Fruit fly (Drosophila melanogaster) whole organism, embryonic: ENCODE data around the gene CG6959.

Source experiments
- Abd-B ChIP-seq: fragments of 200-800 bp; sonication (Bioruptor generic); optimal IDR thresholded peaks from 2 replicates; lab custom pipeline; 2018; ENCODE audit warnings: missing biosample characterization, mild to moderate bottlenecking, missing genetic modification characterization, moderate library complexity
- Antp ChIP-seq: fragments of 200-800 bp; sonication (Bioruptor generic); optimal IDR thresholded peaks from 3 replicates; lab custom pipeline; 2016; ENCODE audit warnings: missing biosample characterization, missing genetic modification characterization
- Atf6 ChIP-seq: fragments of 200-800 bp; sonication (Bioruptor generic); IDR thresholded peaks from 2 replicates; pipeline ENCODE4 v1.3.6; 2022; ENCODE audit warnings: missing biosample characterization, missing genetic modification characterization
- Bgb ChIP-seq: fragments of 200-800 bp; sonication (Bioruptor generic); IDR thresholded peaks from 2 replicates; pipeline ENCODE4 v1.3.6; 2022; ENCODE audit warnings: missing biosample characterization, missing genetic modification characterization; ENCODE audit not compliant: partially characterized antibody
- C15 ChIP-seq: fragments of 200-800 bp; sonication (Bioruptor generic); IDR thresholded peaks from 3 replicates; pipeline ENCODE4 v1.3.6; 2022; ENCODE audit warnings: missing biosample characterization, missing genetic modification characterization
- CG11093 ChIP-seq: fragments of 200-800 bp; sonication (Bioruptor generic); IDR thresholded peaks from 3 replicates; pipeline ENCODE4 v1.3.6; 2022; ENCODE audit warnings: missing biosample characterization, missing genetic modification characterization
- CG12219 ChIP-seq: fragments of 200-800 bp; sonication (Bioruptor generic); optimal IDR thresholded peaks from 3 replicates; lab custom pipeline; 2018; ENCODE audit warnings: missing biosample characterization, mild to moderate bottlenecking, missing genetic modification characterization
- CG13424 ChIP-seq: fragments of 200-800 bp; sonication (Bioruptor generic); optimal IDR thresholded peaks from 2 replicates; lab custom pipeline; 2019; ENCODE audit warnings: missing biosample characterization, mild to moderate bottlenecking, missing genetic modification characterization, moderate library complexity
- CG14441 ChIP-seq: fragments of 200-800 bp; sonication (Bioruptor generic); IDR thresholded peaks from 2 replicates; pipeline ENCODE4 v1.3.6; 2022; ENCODE audit warnings: missing biosample characterization, missing genetic modification characterization
- CG14860 ChIP-seq: fragments of 200-800 bp; sonication (Bioruptor generic); IDR thresholded peaks from 3 replicates; pipeline ENCODE4 v1.3.6; 2022; ENCODE audit warnings: missing biosample characterization, missing genetic modification characterization; ENCODE audit not compliant: partially characterized antibody
- CG1602 ChIP-seq: fragments of 200-800 bp; sonication (Bioruptor generic); optimal IDR thresholded peaks from 3 replicates; lab custom pipeline; 2016; ENCODE audit warnings: missing biosample characterization, missing genetic modification characterization
- CG17359 ChIP-seq: fragments of 200-800 bp; sonication (Bioruptor generic); optimal IDR thresholded peaks from 3 replicates; lab custom pipeline; 2018; ENCODE audit warnings: missing biosample characterization, mild to moderate bottlenecking, missing genetic modification characterization, moderate library complexity
- CG17829 ChIP-seq: fragments of 200-800 bp; optimal IDR thresholded peaks from 2 replicates; lab custom pipeline; 2019; ENCODE audit warnings: missing biosample characterization, mild to moderate bottlenecking, missing genetic modification characterization, moderate library complexity
- CG18599 ChIP-seq: fragments of 200-800 bp; sonication (Bioruptor generic); optimal IDR thresholded peaks from 3 replicates; lab custom pipeline; 2017; ENCODE audit warnings: missing biosample characterization, missing genetic modification characterization, mild to moderate bottlenecking, moderate library complexity, missing genetic modification reagents
- CG2712 ChIP-seq: fragments of 200-800 bp; optimal IDR thresholded peaks from 3 replicates; lab custom pipeline; 2019; ENCODE audit warnings: missing biosample characterization, mild to moderate bottlenecking, missing genetic modification characterization, moderate library complexity
- CG30431 ChIP-seq: fragments of 200-800 bp; sonication (Bioruptor generic); optimal IDR thresholded peaks from 2 replicates; lab custom pipeline; 2017; ENCODE audit warnings: missing biosample characterization, missing genetic modification characterization
- CG31365 ChIP-seq: fragments of 200-800 bp; sonication (Bioruptor generic); optimal IDR thresholded peaks from 2 replicates; lab custom pipeline; 2018; ENCODE audit warnings: missing biosample characterization, mild to moderate bottlenecking, missing genetic modification characterization
- CG6854 ChIP-seq: fragments of 200-800 bp; sonication (Bioruptor generic); optimal IDR thresholded peaks from 3 replicates; lab custom pipeline; 2017; ENCODE audit warnings: missing biosample characterization, mild to moderate bottlenecking, missing genetic modification characterization
- CG7357 ChIP-seq: fragments of 200-800 bp; sonication (Bioruptor generic); IDR thresholded peaks from 3 replicates; pipeline ENCODE4 v1.3.6; 2022; ENCODE audit warnings: missing biosample characterization, missing genetic modification characterization
- CG7745 ChIP-seq: fragments of 200-800 bp; sonication (Bioruptor generic); optimal IDR thresholded peaks from 2 replicates; lab custom pipeline; 2018; ENCODE audit warnings: missing biosample characterization, mild to moderate bottlenecking, missing genetic modification characterization, moderate library complexity
- CG8765 ChIP-seq: fragments of 200-800 bp; sonication (Bioruptor generic); IDR thresholded peaks from 2 replicates; pipeline ENCODE4 v1.3.6; 2022; ENCODE audit warnings: missing biosample characterization, missing genetic modification characterization
- CG9876 ChIP-seq: fragments of 200-800 bp; sonication (Bioruptor generic); optimal IDR thresholded peaks from 2 replicates; lab custom pipeline; 2016; ENCODE audit warnings: missing biosample characterization, missing genetic modification characterization
- Dip2 ChIP-seq: fragments of 200-800 bp; sonication (Bioruptor generic); IDR thresholded peaks from 2 replicates; pipeline ENCODE4 v1.3.6; 2022; ENCODE audit warnings: missing biosample characterization, missing genetic modification characterization
- Doc2 ChIP-seq: fragments of 200-800 bp; sonication (Bioruptor generic); IDR thresholded peaks from 2 replicates; pipeline ENCODE4 v1.3.6; 2022; ENCODE audit warnings: missing biosample characterization, missing genetic modification characterization
- HHEX ChIP-seq: fragments of 200-800 bp; sonication (Bioruptor generic); optimal IDR thresholded peaks from 3 replicates; lab custom pipeline; 2017; ENCODE audit warnings: missing biosample characterization, mild to moderate bottlenecking, missing genetic modification characterization, missing genetic modification reagents
- HLH54F ChIP-seq: fragments of 200-800 bp; sonication (Bioruptor generic); optimal IDR thresholded peaks from 3 replicates; lab custom pipeline; 2016; ENCODE audit warnings: missing biosample characterization, missing genetic modification characterization
- HmgZ ChIP-seq: fragments of 200-800 bp; sonication (Bioruptor generic); optimal IDR thresholded peaks from 2 replicates; lab custom pipeline; 2018; ENCODE audit warnings: missing biosample characterization, mild to moderate bottlenecking, missing genetic modification characterization
- Hr39 ChIP-seq: fragments of >200 bp; optimal IDR thresholded peaks from 2 replicates; lab custom pipeline; 2017
- MTF-1 ChIP-seq: fragments of 200-800 bp; sonication (Bioruptor generic); optimal IDR thresholded peaks from 2 replicates; lab custom pipeline; 2018; ENCODE audit warnings: missing biosample characterization, mild to moderate bottlenecking, missing genetic modification characterization, borderline replicate concordance
- Med ChIP-seq: fragments of 200-800 bp; sonication (Bioruptor generic); peaks from one replicate; lab custom pipeline; 2016; ENCODE audit warnings: missing biosample characterization, missing genetic modification characterization, mild to moderate bottlenecking, inconsistent platforms, moderate library complexity
- NC2β ChIP-seq: fragments of 200-800 bp; sonication (Bioruptor generic); optimal IDR thresholded peaks from 2 replicates; lab custom pipeline; 2016; ENCODE audit warnings: missing biosample characterization, missing genetic modification characterization
- Sox100B ChIP-seq: fragments of 200-800 bp; sonication (Bioruptor generic); optimal IDR thresholded peaks from 3 replicates; lab custom pipeline; 2018; ENCODE audit warnings: missing biosample characterization, mild to moderate bottlenecking, missing genetic modification characterization
- bbx ChIP-seq: fragments of 200-800 bp; sonication (Bioruptor generic); IDR thresholded peaks from 2 replicates; pipeline ENCODE4 v1.3.6; 2022; ENCODE audit warnings: missing biosample characterization, missing genetic modification characterization; ENCODE audit not compliant: partially characterized antibody
- cas ChIP-seq: fragments of 200-800 bp; sonication (Bioruptor generic); IDR thresholded peaks from 2 replicates; pipeline ENCODE4 v1.3.6; 2022; ENCODE audit warnings: missing biosample characterization, missing genetic modification characterization
- ci ChIP-seq: fragments of 200-800 bp; sonication (Bioruptor generic); IDR thresholded peaks from 3 replicates; pipeline ENCODE4 v1.3.6; 2022; ENCODE audit warnings: missing biosample characterization, missing genetic modification characterization
- crc ChIP-seq: fragments of 200-800 bp; sonication (Bioruptor generic); optimal IDR thresholded peaks from 2 replicates; lab custom pipeline; 2016; ENCODE audit warnings: missing biosample characterization, missing genetic modification characterization
- emc ChIP-seq: fragments of 200-800 bp; sonication (Bioruptor generic); optimal IDR thresholded peaks from 2 replicates; lab custom pipeline; 2016; ENCODE audit warnings: missing biosample characterization, missing genetic modification characterization
- fd102C ChIP-seq: fragments of 200-800 bp; sonication (Bioruptor generic); optimal IDR thresholded peaks from 2 replicates; lab custom pipeline; 2018; ENCODE audit warnings: missing biosample characterization, mild to moderate bottlenecking, missing genetic modification characterization, moderate library complexity
- gcm2 ChIP-seq: fragments of 200-800 bp; sonication (Bioruptor generic); optimal IDR thresholded peaks from 2 replicates; lab custom pipeline; 2016; ENCODE audit warnings: missing biosample characterization, missing genetic modification characterization
- her ChIP-seq: fragments of 200-800 bp; sonication (Bioruptor generic); optimal IDR thresholded peaks from 2 replicates; lab custom pipeline; 2016; ENCODE audit warnings: missing biosample characterization, missing genetic modification characterization
- hth ChIP-seq: fragments of >200 bp; optimal IDR thresholded peaks from 2 replicates; lab custom pipeline; 2017; ENCODE audit warnings: inconsistent platforms
- kah ChIP-seq: fragments of 200-800 bp; sonication (Bioruptor generic); optimal IDR thresholded peaks from 2 replicates; lab custom pipeline; 2018; ENCODE audit warnings: missing biosample characterization, mild to moderate bottlenecking, missing genetic modification characterization
- pros ChIP-seq: fragments of 200-800 bp; sonication (Bioruptor generic); optimal IDR thresholded peaks from 3 replicates; lab custom pipeline; 2019; ENCODE audit warnings: missing biosample characterization, mild to moderate bottlenecking, missing genetic modification characterization, moderate library complexity
- ranshi ChIP-seq: fragments of 200-800 bp; sonication (Bioruptor generic); IDR thresholded peaks from 2 replicates; pipeline ENCODE4 v1.3.6; 2022; ENCODE audit warnings: missing biosample characterization, missing genetic modification characterization
- schlank ChIP-seq: fragments of 200-800 bp; sonication (Bioruptor generic); optimal IDR thresholded peaks from 2 replicates; lab custom pipeline; 2018; ENCODE audit warnings: missing biosample characterization, mild to moderate bottlenecking, missing genetic modification characterization
- sens ChIP-seq: fragments of 200-800 bp; sonication (Bioruptor generic); peaks from one replicate; lab custom pipeline; 2016; ENCODE audit warnings: missing biosample characterization, missing genetic modification characterization
- sens-2 ChIP-seq: fragments of 200-800 bp; sonication (Bioruptor generic); IDR thresholded peaks from 2 replicates; pipeline ENCODE4 v1.3.6; 2022; ENCODE audit warnings: missing biosample characterization, missing genetic modification characterization
- ssp ChIP-seq: fragments of 200-800 bp; sonication (Bioruptor generic); IDR thresholded peaks from 2 replicates; pipeline ENCODE4 v1.3.6; 2022; ENCODE audit warnings: missing biosample characterization, missing genetic modification characterization
- tna ChIP-seq: fragments of 200-800 bp; sonication (Bioruptor generic); IDR thresholded peaks from 2 replicates; pipeline ENCODE4 v1.3.6; 2022; ENCODE audit warnings: missing biosample characterization, missing genetic modification characterization; ENCODE audit not compliant: partially characterized antibody
- usp ChIP-seq: fragments of >200 bp; optimal IDR thresholded peaks from 2 replicates; lab custom pipeline; 2017; ENCODE audit warnings: missing biosample characterization, missing genetic modification characterization

CG6959 gene

dm6 chr3R:11818930-11819639 lies 50.2 kb downstream of the CG6959 start, which contains the start of the genes COX5A and glo (continued):
- TF ChIP-seq pros (peak; percentile 21), CG6854 (GFP tag; lab: Kevin White, UChicago) (no peak), CG12219 (GFP tag; lab: Kevin White, UChicago) (peak; percentile 35), NC2β (peak; percentile 90), Hr39 (lab: Kevin White, UChicago) (no peak), CG17359 (tag; lab: Kevin White, UChicago) (peak; percentile 58), CG9876 (GFP tag; lab: Kevin White, UChicago) (peak; percentile 75), sens (GFP tag; lab: Kevin White, UChicago) (peak; percentile 98), CG31365 (tag; lab: Kevin White, UChicago) (no peak), hth (lab: Kevin White, UChicago) (no peak), Sox100B (GFP tag; lab: Kevin White, UChicago) (no peak), Abd-B (GFP tag; lab: Kevin White, UChicago) (no peak), Med (GFP tag; lab: Kevin White, UChicago) (peak; percentile 98), CG14860 (GFP tag; lab: Robert Waterston, UW) (no peak), CG7357 (GFP tag; lab: Robert Waterston, UW) (peak; percentile 42; the same call in 1 of the 3 replicates), schlank (tag; lab: Kevin White, UChicago) (no peak), CG2712 (tag; lab: Kevin White, UChicago) (peak; percentile 79), cas (GFP tag; lab: Robert Waterston, UW) (peak; percentile 70), ci (GFP tag; lab: Robert Waterston, UW) (peak; percentile 85), CG1602 (peak; percentile 82), MTF-1 (GFP tag; lab: Kevin White, UChicago) (peak; percentile 46), sens-2 (GFP tag; lab: Robert Waterston, UW) (no peak), Doc2 (GFP tag; lab: Robert Waterston, UW) (no peak), C15 (GFP tag; lab: Robert Waterston, UW) (0 out of 3 replicates have a peak, but pooled peaks have one; percentile 65), CG18599 (GFP tag; lab: Kevin White, UChicago) (no peak), usp (GFP tag; lab: Kevin White, UChicago) (no peak), Bgb (GFP tag; lab: Robert Waterston, UW) (no peak), bbx (GFP tag; lab: Robert Waterston, UW) (no peak; the same call in 1 of the 2 replicates), CG13424 (tag; lab: Kevin White, UChicago) (peak; percentile 82), CG14441 (GFP tag; lab: Robert Waterston, UW) (peak; percentile 72), CG11093 (GFP tag; lab: Robert Waterston, UW) (0 out of 3 replicates have a peak, but pooled peaks have one; percentile 39), CG30431 (GFP tag; lab: Kevin White, UChicago) (no peak), her (GFP tag; lab: Kevin White, UChicago) (peak; percentile 77), CG8765 (GFP tag; lab: Robert Waterston, UW) (peak; percentile 77), kah (peak; percentile 1), HmgZ (tag; lab: Kevin White, UChicago) (peak; percentile 82), fd102C (GFP tag; lab: Kevin White, UChicago) (peak; percentile 26), ssp (no peak; the same call in none of the 2 replicates), tna (GFP tag; lab: Robert Waterston, UW) (no peak), crc (peak; percentile 53), HHEX (peak; percentile 56), emc (GFP tag; lab: Kevin White, UChicago) (peak; percentile 62), ranshi (peak; percentile 75), Antp (GFP tag; lab: Kevin White, UChicago) (peak; percentile 83), gcm2 (GFP tag; lab: Kevin White, UChicago) (peak; percentile 64), Atf6 (GFP tag; lab: Robert Waterston, UW) (peak; percentile 46; the same call in 1 of the 2 replicates), CG17829 (tag; lab: Kevin White, UChicago) (peak; percentile 75), CG7745 (tag; lab: Kevin White, UChicago) (no peak), HLH54F (GFP tag; lab: Kevin White, UChicago) (peak; percentile 83), Dip2 (GFP tag; lab: Robert Waterston, UW) (no peak)
